Fruit fly (Drosophila melanogaster) whole organism, adult: ENCODE results near the gene CG31675.

Source experiments
- CG11617 ChIP-seq: fragments of 200-800 bp; sonication (Bioruptor generic); optimal IDR thresholded peaks from 2 replicates; lab custom pipeline; 2017; ENCODE audit warnings: mild to moderate bottlenecking, missing biosample characterization, missing genetic modification reagents, missing genetic modification characterization
- CG12768 ChIP-seq: fragments of 200-800 bp; sonication (Bioruptor generic); optimal IDR thresholded peaks from 2 replicates; lab custom pipeline; 2017; ENCODE audit warnings: missing biosample characterization, missing genetic modification characterization, mild to moderate bottlenecking, moderate library complexity, missing genetic modification reagents
- CG14711 ChIP-seq: fragments of 200-800 bp; sonication (Bioruptor generic); optimal IDR thresholded peaks from 2 replicates; lab custom pipeline; 2018; ENCODE audit warnings: missing biosample characterization, mild to moderate bottlenecking, missing genetic modification characterization, moderate library complexity
- CG1620 ChIP-seq: fragments of 200-800 bp; sonication (Bioruptor generic); optimal IDR thresholded peaks from 2 replicates; lab custom pipeline; 2016; ENCODE audit warnings: missing biosample characterization, missing genetic modification characterization
- CG33017 ChIP-seq: fragments of 200-800 bp; sonication (Bioruptor generic); optimal IDR thresholded peaks from 2 replicates; lab custom pipeline; 2018; ENCODE audit warnings: missing biosample characterization, mild to moderate bottlenecking, missing genetic modification characterization, moderate library complexity
- CG5204 ChIP-seq: fragments of 200-800 bp; sonication (Bioruptor generic); optimal IDR thresholded peaks from 2 replicates; lab custom pipeline; 2016; ENCODE audit warnings: missing biosample characterization, missing genetic modification characterization
- CG7045 ChIP-seq: fragments of 200-800 bp; sonication (Bioruptor generic); optimal IDR thresholded peaks from 2 replicates; lab custom pipeline; 2017; ENCODE audit warnings: missing biosample characterization, mild to moderate bottlenecking, missing genetic modification characterization
- CG7101 ChIP-seq: fragments of 200-800 bp; sonication (Bioruptor generic); optimal IDR thresholded peaks from 2 replicates; lab custom pipeline; 2018; ENCODE audit warnings: missing biosample characterization, mild to moderate bottlenecking, missing genetic modification characterization, moderate library complexity
- Clk ChIP-seq: fragments of 200-800 bp; sonication (Bioruptor generic); optimal IDR thresholded peaks from 2 replicates; lab custom pipeline; 2017; ENCODE audit warnings: missing biosample characterization, missing genetic modification characterization
- Crg-1 ChIP-seq: fragments of 200-800 bp; sonication (Bioruptor generic); optimal IDR thresholded peaks from 2 replicates; lab custom pipeline; 2016; ENCODE audit warnings: missing biosample characterization, missing genetic modification characterization
- Hr96 ChIP-seq: fragments of 200-800 bp; sonication (Bioruptor generic); optimal IDR thresholded peaks from 2 replicates; lab custom pipeline; 2016; ENCODE audit warnings: missing biosample characterization, missing genetic modification characterization
- Mnt ChIP-seq: fragments of 200-800 bp; sonication (Bioruptor generic); optimal IDR thresholded peaks from 2 replicates; lab custom pipeline; 2016; ENCODE audit warnings: missing biosample characterization, mild to moderate bottlenecking, missing genetic modification characterization
- bab1 ChIP-seq: fragments of 200-800 bp; sonication (Bioruptor generic); optimal IDR thresholded peaks from 3 replicates; lab custom pipeline; 2019; ENCODE audit warnings: missing biosample characterization, mild to moderate bottlenecking, missing genetic modification characterization, moderate library complexity
- cic ChIP-seq: fragments of 200-800 bp; sonication (Bioruptor generic); optimal IDR thresholded peaks from 2 replicates; lab custom pipeline; 2017; ENCODE audit warnings: missing biosample characterization, mild to moderate bottlenecking, missing genetic modification characterization, moderate library complexity
- cnc ChIP-seq, 2 experiments: fragments of >200 bp; optimal IDR thresholded peaks; 2 replicates each; lab custom pipeline; 2017
- kay ChIP-seq: fragments of 200-800 bp; sonication (Bioruptor generic); peaks from one replicate; lab custom pipeline; 2016; ENCODE audit warnings: missing biosample characterization, missing genetic modification characterization, borderline replicate concordance
- ovo ChIP-seq: fragments of 200-800 bp; sonication (Bioruptor generic); optimal IDR thresholded peaks from 2 replicates; lab custom pipeline; 2016; ENCODE audit warnings: missing biosample characterization, missing genetic modification characterization
- pad ChIP-seq: fragments of 200-800 bp; sonication (Bioruptor generic); optimal IDR thresholded peaks from 3 replicates; lab custom pipeline; 2017; ENCODE audit warnings: missing biosample characterization, missing genetic modification characterization, mild to moderate bottlenecking, moderate library complexity, missing genetic modification reagents
- tj ChIP-seq: fragments of 200-800 bp; sonication (Bioruptor generic); optimal IDR thresholded peaks from 3 replicates; lab custom pipeline; 2017; ENCODE audit warnings: missing biosample characterization, mild to moderate bottlenecking, missing genetic modification characterization, moderate library complexity
- toe ChIP-seq: fragments of 200-800 bp; sonication (Bioruptor generic); optimal IDR thresholded peaks from 2 replicates; lab custom pipeline; 2016; ENCODE audit warnings: missing biosample characterization, missing genetic modification characterization

CG31675 gene

DNA sequence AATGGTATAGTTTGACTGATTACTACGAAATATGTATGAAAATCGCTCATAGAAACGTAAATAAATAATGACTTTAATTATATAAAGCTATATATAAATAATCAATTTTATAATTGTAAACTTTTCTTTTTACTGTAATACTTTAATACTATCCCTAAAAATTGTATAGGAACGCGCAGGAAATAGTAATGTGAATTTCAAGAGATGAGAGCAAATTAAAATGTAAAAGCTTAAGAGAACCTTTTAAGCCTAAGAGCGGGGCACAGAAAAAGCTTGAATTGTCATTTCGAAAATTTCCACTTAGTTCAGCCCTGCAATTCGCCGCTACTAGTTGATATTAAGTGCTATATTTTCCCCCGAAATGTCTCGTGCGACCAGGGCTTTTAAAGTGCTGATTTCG is 38.2 kb upstream of the CG31675 start, which contains the start of gene CG31673:
Gene CG31673, plus strand, starts transcription at position 301 of the 400 bp plus-strand sequence.
- TF ChIP-seq Hr96 (GFP tag; lab: Kevin White, UChicago) (no peak), bab1 (GFP tag; lab: Kevin White, UChicago) (no peak), CG5204 (GFP tag; lab: Kevin White, UChicago) (no peak), CG7045 (GFP tag; lab: Kevin White, UChicago) (no peak), toe (GFP tag; lab: Kevin White, UChicago) (no peak), tj (GFP tag; lab: Kevin White, UChicago) (no peak), Clk (GFP tag; lab: Kevin White, UChicago) (no peak), CG14711 (tag; lab: Kevin White, UChicago) (no peak)

DNA sequence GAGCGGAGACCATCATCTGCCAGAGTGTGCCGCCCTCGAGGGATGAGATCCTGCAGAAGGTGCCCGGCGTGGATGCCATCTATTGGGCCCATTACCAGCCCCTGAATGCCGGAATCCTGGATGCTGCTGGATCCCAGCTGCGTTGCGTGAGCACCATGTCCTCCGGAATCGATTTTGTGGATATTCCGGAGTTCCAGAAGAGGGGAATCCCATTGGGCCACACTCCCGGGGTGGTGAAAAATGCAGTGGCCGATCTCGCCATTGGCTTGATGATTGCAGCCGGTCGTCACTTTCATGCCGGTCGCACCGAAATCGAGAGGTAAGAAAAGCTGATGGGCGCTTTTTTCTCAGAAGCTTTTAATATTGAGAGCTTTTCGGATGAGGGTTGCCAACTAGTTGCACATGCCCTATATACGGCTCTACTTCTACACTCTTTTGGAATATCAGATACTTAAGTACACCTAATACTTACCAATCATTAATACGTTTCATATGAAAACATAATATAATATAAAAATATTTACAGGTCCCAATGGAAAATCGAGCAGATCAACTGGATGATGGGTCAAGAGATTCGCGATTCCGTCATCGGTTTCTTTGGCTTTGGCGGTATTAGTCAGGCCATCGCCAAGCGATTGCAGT is 37.7 kb upstream of the CG31675 start:
- TF ChIP-seq CG7101 (tag; lab: Kevin White, UChicago) = peak; percentile 22
- peak; percentile 16 for TF ChIP-seq CG33017 (tag; lab: Kevin White, UChicago)
- TF ChIP-seq CG14711 (tag; lab: Kevin White, UChicago) = peak; percentile 93
- no peak for TF ChIP-seq toe (GFP tag; lab: Kevin White, UChicago)
- no peak for TF ChIP-seq cnc (optimal IDR thresholded peaks at IDR 0.05; lab: Kevin White, UChicago)
- TF ChIP-seq cic (GFP tag; lab: Kevin White, UChicago) = peak; percentile 24
- peak; percentile 7 for TF ChIP-seq Mnt (GFP tag; lab: Kevin White, UChicago)
- no peak for TF ChIP-seq CG5204 (GFP tag; lab: Kevin White, UChicago)
- TF ChIP-seq tj (GFP tag; lab: Kevin White, UChicago) = peak; percentile 45
- no peak for TF ChIP-seq CG7045 (GFP tag; lab: Kevin White, UChicago)
- TF ChIP-seq CG11617 = peak; percentile 21
- no peak for TF ChIP-seq CG1620 (GFP tag; lab: Kevin White, UChicago)
- TF ChIP-seq ovo (GFP tag; lab: Kevin White, UChicago) = peak; percentile 9
- TF ChIP-seq pad (GFP tag; lab: Kevin White, UChicago) = peak; percentile 0
- no peak for TF ChIP-seq Hr96 (GFP tag; lab: Kevin White, UChicago)
- no peak for TF ChIP-seq kay
- no peak for TF ChIP-seq Clk (GFP tag; lab: Kevin White, UChicago)
- TF ChIP-seq CG12768 = no peak
- TF ChIP-seq Crg-1 (GFP tag; lab: Kevin White, UChicago) = no peak
- peak; percentile 0 for TF ChIP-seq bab1 (GFP tag; lab: Kevin White, UChicago)

DNA sequence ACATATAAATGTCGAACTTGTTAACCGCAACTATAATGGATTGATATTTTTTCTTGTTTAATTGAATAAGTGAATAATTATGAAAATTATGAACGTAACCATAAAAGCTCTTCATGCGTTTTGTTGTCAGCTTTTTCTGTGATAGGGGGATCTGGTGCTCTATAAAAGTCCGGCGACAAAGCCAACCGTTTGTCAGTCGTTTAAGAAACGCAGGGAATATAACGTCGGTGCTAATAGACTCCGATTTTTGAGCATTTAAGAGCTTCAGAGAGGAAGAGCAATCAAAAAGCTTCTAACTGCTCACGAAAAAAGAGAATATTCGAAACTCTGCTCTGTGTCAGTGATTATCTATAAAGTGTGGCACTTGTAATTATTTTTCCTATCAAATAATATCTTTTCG is 36.5 kb upstream of the CG31675 start, which contains the start of gene CG31674:
Gene CG31674, plus strand, starts transcription at position 203 of the 400 bp plus-strand sequence.
- TF ChIP-seq cic (GFP tag; lab: Kevin White, UChicago) (peak; percentile 55), CG1620 (GFP tag; lab: Kevin White, UChicago) (peak; percentile 4), Mnt (GFP tag; lab: Kevin White, UChicago) (peak; percentile 35), tj (GFP tag; lab: Kevin White, UChicago) (peak; percentile 1), CG33017 (tag; lab: Kevin White, UChicago) (peak; percentile 25), bab1 (GFP tag; lab: Kevin White, UChicago) (peak; percentile 72), toe (GFP tag; lab: Kevin White, UChicago) (no peak), CG5204 (GFP tag; lab: Kevin White, UChicago) (no peak), Crg-1 (GFP tag; lab: Kevin White, UChicago) (no peak)

DNA sequence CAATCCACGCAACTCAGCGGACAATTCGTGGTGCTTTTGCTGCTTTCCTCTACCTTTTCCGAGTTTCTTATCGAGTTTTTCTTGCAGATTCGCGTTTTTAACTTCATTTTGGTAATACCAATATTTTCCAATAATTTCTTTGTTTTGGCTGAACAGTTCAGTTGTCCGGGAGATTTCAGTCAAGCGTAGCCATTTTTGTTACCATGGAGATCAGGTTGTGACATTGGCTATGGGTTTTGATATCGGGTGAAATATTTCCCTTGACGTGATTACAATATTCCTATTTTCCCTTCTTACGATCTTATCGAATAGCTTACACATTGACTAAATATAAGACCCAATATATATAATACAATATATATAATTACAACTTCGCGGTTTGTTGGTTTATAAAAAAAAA is 32.1 kb upstream of the CG31675 start, which contains the start of gene Oseg5:
Gene Oseg5, minus strand, starts transcription at position 340 of the 400 bp plus-strand sequence.
- TF ChIP-seq CG1620 (GFP tag; lab: Kevin White, UChicago) (no peak), CG11617 (no peak)

DNA sequence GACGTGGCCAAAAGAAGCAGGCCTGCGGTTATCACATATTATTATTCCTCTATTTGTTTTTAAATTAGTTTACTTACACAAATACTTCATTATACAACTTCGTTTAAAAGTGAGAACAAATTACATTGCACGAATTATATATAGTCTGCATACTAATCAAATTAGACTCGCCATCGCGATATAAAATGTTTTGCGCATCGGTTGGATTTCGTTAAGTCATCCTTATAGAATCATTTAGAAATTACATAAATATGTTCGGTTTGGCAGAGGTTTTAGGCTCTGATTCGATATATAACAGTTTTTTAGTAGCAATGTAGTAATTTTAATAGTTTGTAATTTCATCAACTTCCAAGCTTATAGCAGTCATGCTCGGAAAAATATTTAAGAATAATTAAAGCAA is 29.7 kb upstream of the CG31675 start, which contains the start of gene Spn38F:
Gene Spn38F, minus strand, starts transcription at position 101 of the 400 bp plus-strand sequence.
- TF ChIP-seq tj (GFP tag; lab: Kevin White, UChicago) (no peak), CG7101 (tag; lab: Kevin White, UChicago) (no peak), Hr96 (GFP tag; lab: Kevin White, UChicago) (no peak), CG5204 (GFP tag; lab: Kevin White, UChicago) (no peak), Crg-1 (GFP tag; lab: Kevin White, UChicago) (no peak), ovo (GFP tag; lab: Kevin White, UChicago) (no peak), kay (no peak), CG12768 (no peak), cic (GFP tag; lab: Kevin White, UChicago) (no peak), bab1 (GFP tag; lab: Kevin White, UChicago) (no peak), CG33017 (tag; lab: Kevin White, UChicago) (no peak), CG11617 (no peak), cnc (optimal IDR thresholded peaks at IDR 0.05; lab: Kevin White, UChicago) (no peak)

DNA sequence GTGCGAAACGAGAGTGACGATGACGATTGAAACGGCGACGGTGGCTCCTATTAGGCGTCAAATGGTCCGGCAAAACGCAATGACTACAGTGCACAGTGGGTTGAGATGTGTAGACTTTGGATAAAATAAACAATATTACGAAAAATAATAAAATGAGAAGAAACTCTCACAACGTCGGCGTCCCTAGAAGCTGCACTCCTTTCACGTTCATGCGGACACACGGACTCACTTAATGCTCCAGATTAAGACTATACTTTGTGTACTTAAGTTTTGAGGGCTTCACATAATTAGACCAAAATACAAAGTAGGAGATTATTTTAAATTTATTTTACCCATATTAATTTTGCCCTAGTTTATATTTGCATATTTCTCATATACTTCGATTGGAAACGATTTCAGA is 27.5 kb upstream of the CG31675 start:
- TF ChIP-seq kay (no peak), tj (GFP tag; lab: Kevin White, UChicago) (no peak), ovo (GFP tag; lab: Kevin White, UChicago) (no peak), Mnt (GFP tag; lab: Kevin White, UChicago) (no peak), CG7045 (GFP tag; lab: Kevin White, UChicago) (no peak), CG7101 (tag; lab: Kevin White, UChicago) (no peak)
